Fruit fly (Drosophila melanogaster) whole organism, adult: ENCODE results near the gene twy.
A peak's percentile ranks its signal among the peaks of the same experiment; 100 is the strongest.

Experiments used
- CG11617 ChIP-seq: fragments of 200-800 bp; sonication (Bioruptor generic); optimal IDR thresholded peaks from 2 replicates; lab custom pipeline; 2017; ENCODE audit warnings: mild to moderate bottlenecking, missing biosample characterization, missing genetic modification reagents, missing genetic modification characterization
- CG12768 ChIP-seq: fragments of 200-800 bp; sonication (Bioruptor generic); optimal IDR thresholded peaks from 2 replicates; lab custom pipeline; 2017; ENCODE audit warnings: missing biosample characterization, missing genetic modification characterization, mild to moderate bottlenecking, moderate library complexity, missing genetic modification reagents
- CG14711 ChIP-seq: fragments of 200-800 bp; sonication (Bioruptor generic); optimal IDR thresholded peaks from 2 replicates; lab custom pipeline; 2018; ENCODE audit warnings: missing biosample characterization, mild to moderate bottlenecking, missing genetic modification characterization, moderate library complexity
- CG1620 ChIP-seq: fragments of 200-800 bp; sonication (Bioruptor generic); optimal IDR thresholded peaks from 2 replicates; lab custom pipeline; 2016; ENCODE audit warnings: missing biosample characterization, missing genetic modification characterization
- CG33017 ChIP-seq: fragments of 200-800 bp; sonication (Bioruptor generic); optimal IDR thresholded peaks from 2 replicates; lab custom pipeline; 2018; ENCODE audit warnings: missing biosample characterization, mild to moderate bottlenecking, missing genetic modification characterization, moderate library complexity
- CG5204 ChIP-seq: fragments of 200-800 bp; sonication (Bioruptor generic); optimal IDR thresholded peaks from 2 replicates; lab custom pipeline; 2016; ENCODE audit warnings: missing biosample characterization, missing genetic modification characterization
- CG7045 ChIP-seq: fragments of 200-800 bp; sonication (Bioruptor generic); optimal IDR thresholded peaks from 2 replicates; lab custom pipeline; 2017; ENCODE audit warnings: missing biosample characterization, mild to moderate bottlenecking, missing genetic modification characterization
- CG7101 ChIP-seq: fragments of 200-800 bp; sonication (Bioruptor generic); optimal IDR thresholded peaks from 2 replicates; lab custom pipeline; 2018; ENCODE audit warnings: missing biosample characterization, mild to moderate bottlenecking, missing genetic modification characterization, moderate library complexity
- Clk ChIP-seq: fragments of 200-800 bp; sonication (Bioruptor generic); optimal IDR thresholded peaks from 2 replicates; lab custom pipeline; 2017; ENCODE audit warnings: missing biosample characterization, missing genetic modification characterization
- Crg-1 ChIP-seq: fragments of 200-800 bp; sonication (Bioruptor generic); optimal IDR thresholded peaks from 2 replicates; lab custom pipeline; 2016; ENCODE audit warnings: missing biosample characterization, missing genetic modification characterization
- Hr96 ChIP-seq: fragments of 200-800 bp; sonication (Bioruptor generic); optimal IDR thresholded peaks from 2 replicates; lab custom pipeline; 2016; ENCODE audit warnings: missing biosample characterization, missing genetic modification characterization
- Mnt ChIP-seq: fragments of 200-800 bp; sonication (Bioruptor generic); optimal IDR thresholded peaks from 2 replicates; lab custom pipeline; 2016; ENCODE audit warnings: missing biosample characterization, mild to moderate bottlenecking, missing genetic modification characterization
- bab1 ChIP-seq: fragments of 200-800 bp; sonication (Bioruptor generic); optimal IDR thresholded peaks from 3 replicates; lab custom pipeline; 2019; ENCODE audit warnings: missing biosample characterization, mild to moderate bottlenecking, missing genetic modification characterization, moderate library complexity
- cic ChIP-seq: fragments of 200-800 bp; sonication (Bioruptor generic); optimal IDR thresholded peaks from 2 replicates; lab custom pipeline; 2017; ENCODE audit warnings: missing biosample characterization, mild to moderate bottlenecking, missing genetic modification characterization, moderate library complexity
- cnc ChIP-seq, 2 experiments: fragments of >200 bp; optimal IDR thresholded peaks; 2 replicates each; lab custom pipeline; 2017
- kay ChIP-seq: fragments of 200-800 bp; sonication (Bioruptor generic); peaks from one replicate; lab custom pipeline; 2016; ENCODE audit warnings: missing biosample characterization, missing genetic modification characterization, borderline replicate concordance
- ovo ChIP-seq: fragments of 200-800 bp; sonication (Bioruptor generic); optimal IDR thresholded peaks from 2 replicates; lab custom pipeline; 2016; ENCODE audit warnings: missing biosample characterization, missing genetic modification characterization
- pad ChIP-seq: fragments of 200-800 bp; sonication (Bioruptor generic); optimal IDR thresholded peaks from 3 replicates; lab custom pipeline; 2017; ENCODE audit warnings: missing biosample characterization, missing genetic modification characterization, mild to moderate bottlenecking, moderate library complexity, missing genetic modification reagents
- tj ChIP-seq: fragments of 200-800 bp; sonication (Bioruptor generic); optimal IDR thresholded peaks from 3 replicates; lab custom pipeline; 2017; ENCODE audit warnings: missing biosample characterization, mild to moderate bottlenecking, missing genetic modification characterization, moderate library complexity
- toe ChIP-seq: fragments of 200-800 bp; sonication (Bioruptor generic); optimal IDR thresholded peaks from 2 replicates; lab custom pipeline; 2016; ENCODE audit warnings: missing biosample characterization, missing genetic modification characterization

The twy gene

DNA sequence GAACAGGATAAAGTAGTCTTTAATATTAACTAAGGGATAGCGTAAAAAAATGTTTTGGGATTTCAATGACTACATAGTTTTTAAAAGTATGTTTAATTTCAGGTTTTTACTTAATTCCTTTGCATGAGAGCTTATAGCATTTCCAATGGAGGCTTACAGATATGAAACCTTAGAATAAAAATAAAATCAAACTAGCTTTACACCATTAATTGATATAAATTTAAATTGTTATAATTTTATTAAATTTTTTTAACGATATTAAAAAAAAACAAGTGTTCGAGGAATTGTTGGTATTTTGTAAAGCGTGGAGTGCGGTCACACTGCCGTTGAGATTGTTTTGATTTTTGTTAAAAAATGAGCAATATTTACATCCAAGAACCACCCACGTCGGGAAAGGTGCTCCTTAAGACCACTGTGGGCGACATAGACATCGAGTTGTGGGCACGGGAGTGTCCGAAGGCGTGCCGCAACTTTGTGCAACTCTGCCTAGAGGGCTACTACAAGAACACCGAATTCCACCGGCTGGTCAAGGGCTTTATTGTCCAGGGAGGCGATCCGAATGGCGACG lies at the start of gene twy, which contains the start of gene CG10907:
twy (minus strand) TSS at position 51 of the 568 bp plus-strand sequence.
CG10907 (plus strand) TSS at position 282 of the 568 bp plus-strand sequence.
- TF ChIP-seq Hr96 (GFP tag; lab: Kevin White, UChicago) (no peak), Crg-1 (GFP tag; lab: Kevin White, UChicago) (no peak), CG1620 (GFP tag; lab: Kevin White, UChicago) (no peak), CG12768 (GFP tag; lab: Kevin White, UChicago) (no peak), CG7101 (tag; lab: Kevin White, UChicago) (no peak), CG7045 (no peak), cic (GFP tag; lab: Kevin White, UChicago) (no peak), cnc (optimal IDR thresholded peaks at IDR 0.05; lab: Kevin White, UChicago) (no peak), Clk (GFP tag; lab: Kevin White, UChicago) (no peak), tj (GFP tag; lab: Kevin White, UChicago) (no peak), toe (no peak), pad (GFP tag; lab: Kevin White, UChicago) (no peak), kay (GFP tag; lab: Kevin White, UChicago) (no peak), CG11617 (GFP tag; lab: Kevin White, UChicago) (no peak), ovo (GFP tag; lab: Kevin White, UChicago) (no peak), bab1 (no peak), CG14711 (tag; lab: Kevin White, UChicago) (no peak), Mnt (GFP tag; lab: Kevin White, UChicago) (no peak)

DNA sequence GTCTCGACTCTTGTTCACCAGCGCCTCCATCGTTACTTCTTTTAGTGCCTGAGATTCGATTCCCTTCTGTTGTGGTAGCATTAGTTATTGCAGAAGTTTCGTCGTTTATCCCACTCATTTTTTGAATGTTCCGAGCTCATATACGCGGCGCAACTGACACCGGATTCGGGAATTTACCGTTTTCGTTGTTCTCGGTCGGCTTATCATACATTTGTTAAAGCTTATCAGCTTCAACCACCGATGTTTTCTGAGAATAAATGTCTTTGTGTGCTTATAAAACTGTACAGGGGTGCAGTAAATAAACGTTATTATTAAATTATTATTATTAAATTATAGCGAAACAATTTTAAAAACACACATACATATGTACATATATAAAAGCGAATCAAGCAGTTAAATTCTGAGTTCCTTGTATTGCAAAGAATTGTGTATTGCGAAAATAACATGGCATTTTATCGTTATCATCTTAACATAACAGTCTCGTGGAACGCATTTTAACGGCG lies 43.5 kb upstream of the twy start, which contains the start of gene CG43064:
CG43064 (minus strand) TSS at position 147 of the 503 bp plus-strand sequence.
- TF ChIP-seq cnc (optimal IDR thresholded peaks at IDR 0.05; lab: Kevin White, UChicago) (no peak), kay (GFP tag; lab: Kevin White, UChicago) (no peak), Crg-1 (GFP tag; lab: Kevin White, UChicago) (no peak), pad (GFP tag; lab: Kevin White, UChicago) (no peak), ovo (GFP tag; lab: Kevin White, UChicago) (no peak), Mnt (GFP tag; lab: Kevin White, UChicago) (no peak), tj (GFP tag; lab: Kevin White, UChicago) (no peak), CG11617 (GFP tag; lab: Kevin White, UChicago) (no peak), CG33017 (tag; lab: Kevin White, UChicago) (no peak), CG7101 (tag; lab: Kevin White, UChicago) (no peak), CG12768 (GFP tag; lab: Kevin White, UChicago) (no peak)

- TF ChIP-seq cnc (optimal IDR thresholded peaks at IDR 0.05; lab: Kevin White, UChicago) (no peak), bab1 (peak; percentile 31)
Measured at dm6 chr3L:11833296-11833717, 40.2 kb upstream of the twy start, which contains the start of gene CycA. Gene CycA, minus strand, starts transcription at chr3L:11833578.

- TF ChIP-seq CG14711 (tag; lab: Kevin White, UChicago) (no peak), pad (GFP tag; lab: Kevin White, UChicago) (peak; percentile 7)
Measured at dm6 chr3L:11832360-11833295, 39.5 kb upstream of the twy start.

DNA sequence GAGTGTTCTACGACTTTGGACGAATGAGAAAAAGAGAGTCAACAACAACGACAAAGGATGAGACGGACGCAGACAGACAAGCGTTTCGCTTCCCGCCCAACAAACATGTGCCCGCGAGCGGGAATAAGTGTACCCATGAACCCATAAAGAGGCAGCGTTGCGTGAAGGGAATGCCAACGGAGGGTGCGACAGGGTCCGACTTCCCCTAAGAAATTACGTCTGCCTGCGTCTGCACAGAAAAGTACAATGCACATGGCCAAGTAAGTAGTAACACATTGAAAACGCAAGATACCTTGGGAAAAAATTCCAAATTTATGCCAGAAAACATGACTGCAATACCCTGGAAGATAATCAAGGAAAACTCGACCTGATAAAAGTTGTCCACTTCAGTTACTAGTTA lies 38.1 kb upstream of the twy start:
- no peak for TF ChIP-seq CG11617 (GFP tag; lab: Kevin White, UChicago)
- no peak for TF ChIP-seq cic (GFP tag; lab: Kevin White, UChicago)
- TF ChIP-seq tj (GFP tag; lab: Kevin White, UChicago) = no peak
- no peak for TF ChIP-seq CG7101 (tag; lab: Kevin White, UChicago)
- no peak for TF ChIP-seq Hr96 (GFP tag; lab: Kevin White, UChicago)
- no peak for TF ChIP-seq Clk (GFP tag; lab: Kevin White, UChicago)
- TF ChIP-seq ovo (GFP tag; lab: Kevin White, UChicago) = no peak
- TF ChIP-seq Crg-1 (GFP tag; lab: Kevin White, UChicago) = no peak
- no peak for TF ChIP-seq CG14711 (tag; lab: Kevin White, UChicago)
- no peak for TF ChIP-seq CG5204 (GFP tag; lab: Kevin White, UChicago)
- TF ChIP-seq CG7045 = no peak
- TF ChIP-seq toe = no peak
- no peak for TF ChIP-seq Mnt (GFP tag; lab: Kevin White, UChicago)
- TF ChIP-seq kay (GFP tag; lab: Kevin White, UChicago) = no peak
- TF ChIP-seq cnc (optimal IDR thresholded peaks at IDR 0.05; lab: Kevin White, UChicago) = no peak
- no peak for TF ChIP-seq CG12768 (GFP tag; lab: Kevin White, UChicago)
- TF ChIP-seq CG1620 (GFP tag; lab: Kevin White, UChicago) = no peak
- TF ChIP-seq bab1 = no peak
- no peak for TF ChIP-seq pad (GFP tag; lab: Kevin White, UChicago)
- no peak for TF ChIP-seq CG33017 (tag; lab: Kevin White, UChicago)
